Fruit fly (Drosophila melanogaster): ENCODE data around the gene CG11663.

DNA sequence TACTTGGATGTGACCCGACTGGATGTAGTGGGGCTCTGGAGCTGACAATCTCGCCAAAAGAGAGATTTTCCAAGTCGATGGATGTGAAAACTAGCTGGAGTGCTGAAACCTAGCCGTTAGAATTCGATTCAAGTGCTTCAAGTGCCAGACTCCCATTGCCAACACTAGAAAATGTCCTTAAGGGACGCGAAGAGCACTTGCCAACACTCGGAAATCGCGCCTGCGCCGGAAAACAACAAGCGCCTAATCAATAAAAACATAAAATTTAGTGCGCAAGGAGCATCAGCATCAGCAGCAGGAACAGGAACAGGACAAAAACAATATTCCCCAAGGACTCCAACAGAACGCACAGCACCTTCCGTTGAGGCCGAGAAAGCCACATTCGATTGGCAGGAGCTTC is 38.6 kb downstream of the CG11663 start:
- TF ChIP-seq Snoo (tag; optimal IDR thresholded peaks at IDR 0.05) (no peak), CG8159 (tag; optimal IDR thresholded peaks at IDR 0.05) (no peak), CG10348 (GFP tag; IDR thresholded peaks at IDR 0.05) (no peak), CG34367 (tag; optimal IDR thresholded peaks at IDR 0.05) (no peak)
